Fruit fly (Drosophila melanogaster): ENCODE measurements around the gene CG14316.

DNA sequence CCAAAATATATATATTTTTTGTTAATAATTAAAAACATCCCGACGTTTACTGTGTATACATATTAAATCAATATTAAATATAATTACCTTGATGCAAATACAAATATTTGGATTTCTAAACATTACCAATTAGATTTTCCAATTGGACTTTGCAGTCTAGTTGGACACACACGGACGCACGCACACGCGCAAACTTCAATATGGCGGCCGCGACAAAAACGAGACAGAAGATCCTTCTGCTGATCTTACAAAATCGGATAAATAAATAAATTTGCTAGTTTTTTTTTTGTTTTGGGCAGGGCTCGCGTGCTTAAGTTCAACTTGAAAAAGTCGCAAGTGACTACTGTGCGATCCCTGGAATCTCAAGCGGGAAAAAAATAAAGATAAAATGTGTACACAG, 4.7 kb downstream of the CG14316 start:
- TF ChIP-seq br (GFP tag; optimal IDR thresholded peaks at IDR 0.05) (no peak), OdsH (GFP tag; optimal IDR thresholded peaks at IDR 0.05) (no peak), Sp1 (GFP tag; optimal IDR thresholded peaks at IDR 0.05) (no peak), Dif (GFP tag; optimal IDR thresholded peaks at IDR 0.05; ENCODE audit: partially characterized antibody) (no peak), lola (GFP tag; optimal IDR thresholded peaks at IDR 0.05) (no peak), foxo (GFP tag; optimal IDR thresholded peaks at IDR 0.05) (no peak)

All from whole organism, wandering third instar larva.